Worm (Caenorhabditis elegans) whole organism, L1 larva: ENCODE measurements around the gene tag-77.

Experiments used
- C16A3.4 ChIP-seq: fragments of 150-350 bp; optimal IDR thresholded peaks from 2 replicates; lab custom pipeline; 2014; ENCODE audit warnings: missing biosample characterization, missing genetic modification characterization
- ceh-82 ChIP-seq, 3 experiments: fragments of 150-350 bp in 1 of 3; sonication (generic microtip) in 2 of 3; optimal IDR thresholded peaks; 2 replicates each; lab custom pipeline; 2014 to 2017; ENCODE audit warnings: missing biosample characterization in 3 of 3, missing genetic modification characterization in 3 of 3
- hlh-17 ChIP-seq: fragments of 200-800 bp; sonication (Bioruptor generic); optimal IDR thresholded peaks from 2 replicates; lab custom pipeline; 2018; ENCODE audit warnings: missing genetic modification characterization, mild to moderate bottlenecking, missing compliant biosample characterization, moderate library complexity, borderline replicate concordance
- lin-15B ChIP-seq: fragments of 150-350 bp; sonication (generic microtip); optimal IDR thresholded peaks from 3 replicates; lab custom pipeline; 2014; ENCODE audit warnings: missing biosample characterization, missing genetic modification characterization
- lsy-2 ChIP-seq, 2 experiments: fragments of 150-350 bp; optimal IDR thresholded peaks; 2 replicates each; lab custom pipeline; 2014; ENCODE audit warnings: missing biosample characterization in 2 of 2, missing genetic modification characterization in 2 of 2
- nhr-11 ChIP-seq: fragments of 150-350 bp; optimal IDR thresholded peaks from 2 replicates; lab custom pipeline; 2014; ENCODE audit warnings: missing biosample characterization, missing genetic modification characterization
- nhr-19 ChIP-seq: fragments of 200-800 bp; sonication (Bioruptor generic); conservative IDR thresholded peaks from 2 replicates; pipeline ENCODE4 v1.3.6; 2022; ENCODE audit warnings: missing genetic modification characterization, missing compliant biosample characterization
- nhr-237 ChIP-seq: fragments of 150-350 bp; optimal IDR thresholded peaks from 2 replicates; lab custom pipeline; 2014; ENCODE audit warnings: missing biosample characterization, missing genetic modification characterization
- pqm-1 ChIP-seq: sonication (generic microtip); optimal IDR thresholded peaks from 3 replicates; lab custom pipeline; 2017; ENCODE audit warnings: missing biosample characterization, missing genetic modification characterization
- unc-130 ChIP-seq: fragments of 150-350 bp; optimal IDR thresholded peaks from 2 replicates; lab custom pipeline; 2017; ENCODE audit warnings: missing biosample characterization, missing genetic modification characterization, inconsistent platforms
- unc-62 ChIP-seq: fragments of 150-350 bp; optimal IDR thresholded peaks from 2 replicates; lab custom pipeline; 2014; ENCODE audit warnings: missing biosample characterization, missing genetic modification reagents, missing genetic modification characterization

- no peak for TF ChIP-seq C16A3.4 (tag; lab: Kevin White, UChicago)
- TF ChIP-seq nhr-237 = no peak
- no peak for TF ChIP-seq nhr-11 (tag; lab: Kevin White, UChicago)
- TF ChIP-seq hlh-17 = no peak
- no peak for TF ChIP-seq lsy-2 (tag; optimal IDR thresholded peaks at IDR 0.05; lab: Kevin White, UChicago)
- TF ChIP-seq ceh-82 (tag; optimal IDR thresholded peaks at IDR 0.05; lab: Kevin White, UChicago) = no peak
- TF ChIP-seq unc-62 (GFP tag; lab: Kevin White, UChicago) = no peak
- no peak for TF ChIP-seq lin-15B (tag; lab: Kevin White, UChicago)
- no peak for TF ChIP-seq pqm-1
- TF ChIP-seq unc-130 (tag; lab: Kevin White, UChicago) = no peak
- TF ChIP-seq nhr-19 = no peak
Observed at ce11 chrIV:8478516-8478915, 31.8 kb downstream of the tag-77 start.
